Fruit fly (Drosophila melanogaster): Measurements from ENCODE around the gene Cht6.

dm6 chrX:10086095-10086888 is 69.6 kb downstream of the Cht6 start, which contains the start of the genes Naxe and RhoU:
- TF ChIP-seq insv (optimal IDR thresholded peaks at IDR 0.05) (no peak), Myc (optimal IDR thresholded peaks at IDR 0.05) (no peak), psq (optimal IDR thresholded peaks at IDR 0.05) (no peak)

Data from Kc167 (cell line).